Fruit fly (Drosophila melanogaster) whole organism, prepupa: ENCODE data around the gene Prm.
A peak's percentile ranks its signal among the peaks of the same experiment; 100 is the strongest.

Source experiments
- CG10631 ChIP-seq: fragments of 200-800 bp; sonication (Bioruptor generic); optimal IDR thresholded peaks from 2 replicates; lab custom pipeline; 2016; ENCODE audit warnings: missing biosample characterization, missing genetic modification characterization
- CG11762 ChIP-seq: fragments of 200-800 bp; sonication (Bioruptor generic); optimal IDR thresholded peaks from 3 replicates; lab custom pipeline; 2016; ENCODE audit warnings: missing biosample characterization, missing genetic modification characterization; ENCODE audit not compliant: insufficient read depth
- CG15336 ChIP-seq: fragments of 200-800 bp; sonication (Bioruptor generic); IDR thresholded peaks from 2 replicates; pipeline ENCODE4 v1.3.6; 2022; ENCODE audit warnings: missing biosample characterization, missing genetic modification characterization
- CG1621 ChIP-seq: fragments of 200-800 bp; sonication (Bioruptor generic); optimal IDR thresholded peaks from 3 replicates; lab custom pipeline; 2018; ENCODE audit warnings: missing biosample characterization, mild to moderate bottlenecking, missing genetic modification characterization
- CG16779 ChIP-seq: fragments of 200-800 bp; sonication (Bioruptor generic); optimal IDR thresholded peaks from 3 replicates; lab custom pipeline; 2017; ENCODE audit warnings: missing biosample characterization, mild to moderate bottlenecking, missing genetic modification characterization
- CG3032 ChIP-seq: fragments of 200-800 bp; optimal IDR thresholded peaks from 2 replicates; lab custom pipeline; 2019; ENCODE audit warnings: missing biosample characterization, mild to moderate bottlenecking, missing genetic modification characterization, moderate library complexity
- CG31627 ChIP-seq: fragments of 200-800 bp; sonication (Bioruptor generic); optimal IDR thresholded peaks from 3 replicates; lab custom pipeline; 2016; ENCODE audit warnings: missing biosample characterization, missing genetic modification characterization
- CG32006 ChIP-seq: fragments of 200-800 bp; sonication (Bioruptor generic); optimal IDR thresholded peaks from 3 replicates; lab custom pipeline; 2017; ENCODE audit warnings: missing biosample characterization, mild to moderate bottlenecking, missing genetic modification characterization
- CG34406 ChIP-seq: fragments of 200-800 bp; sonication (Bioruptor generic); optimal IDR thresholded peaks from 3 replicates; lab custom pipeline; 2016; ENCODE audit warnings: missing biosample characterization, missing genetic modification characterization
- CG3919 ChIP-seq: fragments of 200-800 bp; sonication (Bioruptor generic); optimal IDR thresholded peaks from 3 replicates; lab custom pipeline; 2016; ENCODE audit warnings: missing biosample characterization, missing genetic modification characterization
- CG6163 ChIP-seq: fragments of 200-800 bp; sonication (Bioruptor generic); IDR thresholded peaks from 3 replicates; pipeline ENCODE4 v1.3.6; 2022; ENCODE audit warnings: missing biosample characterization, missing genetic modification characterization
- CG6276 ChIP-seq: fragments of 200-800 bp; sonication (Bioruptor generic); optimal IDR thresholded peaks from 2 replicates; lab custom pipeline; 2017; ENCODE audit warnings: missing biosample characterization, mild to moderate bottlenecking, missing genetic modification characterization
- CG6808 ChIP-seq: fragments of 200-800 bp; sonication (Bioruptor generic); optimal IDR thresholded peaks from 3 replicates; lab custom pipeline; 2017; ENCODE audit warnings: missing biosample characterization, missing genetic modification characterization, mild to moderate bottlenecking, moderate library complexity, missing genetic modification reagents
- CG6854 ChIP-seq: fragments of 200-800 bp; sonication (Bioruptor generic); optimal IDR thresholded peaks from 2 replicates; lab custom pipeline; 2017; ENCODE audit warnings: missing biosample characterization, mild to moderate bottlenecking, missing genetic modification characterization
- CG8632 ChIP-seq: fragments of 200-800 bp; sonication (Bioruptor generic); optimal IDR thresholded peaks from 3 replicates; lab custom pipeline; 2016; ENCODE audit warnings: missing biosample characterization, missing genetic modification characterization
- Eip78C ChIP-seq: fragments of 200-800 bp; sonication (Bioruptor generic); peaks from one replicate; lab custom pipeline; 2016; ENCODE audit warnings: missing biosample characterization, missing genetic modification characterization
- Eip93F ChIP-seq: fragments of 200-800 bp; sonication (Bioruptor generic); optimal IDR thresholded peaks from 2 replicates; lab custom pipeline; 2016; ENCODE audit warnings: missing biosample characterization, mild to moderate bottlenecking, missing genetic modification characterization
- Ets21C ChIP-seq: fragments of 200-800 bp; sonication (Bioruptor generic); optimal IDR thresholded peaks from 3 replicates; lab custom pipeline; 2016; ENCODE audit warnings: missing biosample characterization, missing genetic modification characterization
- Gug ChIP-seq: fragments of 200-800 bp; sonication (Bioruptor generic); IDR thresholded peaks from 2 replicates; pipeline ENCODE4 v1.3.6; 2022; ENCODE audit warnings: missing biosample characterization, missing genetic modification characterization
- Hr38 ChIP-seq: sonication (Bioruptor generic); optimal IDR thresholded peaks from 2 replicates; lab custom pipeline; 2016; ENCODE audit warnings: missing biosample characterization, missing genetic modification characterization
- Hr39 ChIP-seq: fragments of 200-800 bp; sonication (Bioruptor generic); optimal IDR thresholded peaks from 2 replicates; lab custom pipeline; 2016; ENCODE audit warnings: missing biosample characterization, missing genetic modification characterization
- Lpt ChIP-seq: fragments of 200-800 bp; sonication (Bioruptor generic); optimal IDR thresholded peaks from 3 replicates; lab custom pipeline; 2016; ENCODE audit warnings: missing biosample characterization, missing genetic modification characterization
- Met ChIP-seq: fragments of 200-800 bp; sonication (Bioruptor generic); optimal IDR thresholded peaks from 3 replicates; lab custom pipeline; 2016; ENCODE audit warnings: missing biosample characterization, missing genetic modification characterization
- OdsH ChIP-seq: fragments of 200-800 bp; sonication (Bioruptor generic); optimal IDR thresholded peaks from 3 replicates; lab custom pipeline; 2016; ENCODE audit warnings: missing biosample characterization, missing genetic modification characterization
- Smox ChIP-seq: fragments of 200-800 bp; sonication (Bioruptor generic); optimal IDR thresholded peaks from 3 replicates; lab custom pipeline; 2016; ENCODE audit warnings: missing biosample characterization, missing genetic modification characterization
- Sox102F ChIP-seq: fragments of 200-800 bp; sonication (Bioruptor generic); optimal IDR thresholded peaks from 2 replicates; lab custom pipeline; 2016; ENCODE audit warnings: missing biosample characterization, mild to moderate bottlenecking, missing genetic modification characterization
- Sox14 ChIP-seq: fragments of 200-800 bp; sonication (Bioruptor generic); optimal IDR thresholded peaks from 3 replicates; lab custom pipeline; 2016; ENCODE audit warnings: missing biosample characterization, missing genetic modification characterization
- achi ChIP-seq: fragments of 200-800 bp; sonication (Bioruptor generic); optimal IDR thresholded peaks from 3 replicates; lab custom pipeline; 2016; ENCODE audit warnings: missing biosample characterization, missing genetic modification characterization
- acj6 ChIP-seq: fragments of 200-800 bp; sonication (Bioruptor generic); optimal IDR thresholded peaks from 3 replicates; lab custom pipeline; 2016; ENCODE audit warnings: missing biosample characterization, missing genetic modification characterization
- cyc ChIP-seq: fragments of 200-800 bp; sonication (Bioruptor generic); optimal IDR thresholded peaks from 3 replicates; lab custom pipeline; 2016; ENCODE audit warnings: missing biosample characterization, missing genetic modification characterization
- eg ChIP-seq: fragments of 200-800 bp; sonication (Bioruptor generic); IDR thresholded peaks from 3 replicates; pipeline ENCODE4 v1.3.6; 2022; ENCODE audit warnings: missing biosample characterization, missing genetic modification characterization
- esn ChIP-seq: fragments of 200-800 bp; sonication (Bioruptor generic); optimal IDR thresholded peaks from 2 replicates; lab custom pipeline; 2016; ENCODE audit warnings: missing biosample characterization, mild to moderate bottlenecking, missing genetic modification characterization, moderate library complexity
- fkh ChIP-seq: fragments of 200-800 bp; sonication (Bioruptor generic); optimal IDR thresholded peaks from 3 replicates; lab custom pipeline; 2017; ENCODE audit warnings: missing biosample characterization, mild to moderate bottlenecking, missing genetic modification characterization, moderate library complexity
- lz ChIP-seq: fragments of 200-800 bp; sonication (Bioruptor generic); optimal IDR thresholded peaks from 3 replicates; lab custom pipeline; 2016; ENCODE audit warnings: missing biosample characterization, missing genetic modification characterization
- net ChIP-seq: fragments of 200-800 bp; sonication (Bioruptor generic); optimal IDR thresholded peaks from 3 replicates; lab custom pipeline; 2016; ENCODE audit warnings: missing biosample characterization, missing genetic modification characterization
- ss ChIP-seq, 2 experiments: fragments of 200-800 bp; sonication (Bioruptor generic); optimal IDR thresholded peaks; 2 replicates in 1 of 2; 3 replicates in 1 of 2; lab custom pipeline; 2017 to 2018; ENCODE audit warnings: mild to moderate bottlenecking in 2 of 2, missing biosample characterization in 2 of 2, missing genetic modification characterization in 2 of 2, moderate library complexity in 1 of 2
- svp ChIP-seq: fragments of 200-800 bp; sonication (Bioruptor generic); peaks from one replicate; lab custom pipeline; 2016; ENCODE audit warnings: missing biosample characterization, missing genetic modification characterization
- vri ChIP-seq: fragments of 200-800 bp; sonication (Bioruptor generic); optimal IDR thresholded peaks from 3 replicates; lab custom pipeline; 2016; ENCODE audit warnings: missing biosample characterization, mild to moderate bottlenecking, missing genetic modification characterization

Prm gene

dm6 chr3L:8707821-8708220 is 37.3 kb downstream of the Prm start:
- no peak for TF ChIP-seq Ets21C
- TF ChIP-seq CG11762: peak; percentile 30
- TF ChIP-seq Met (GFP tag; lab: Kevin White, UChicago): peak; percentile 3
- peak; percentile 30 for TF ChIP-seq CG3032
- TF ChIP-seq Gug (GFP tag; lab: Robert Waterston, UW): no peak
- peak in 1 of 2 experiments; percentile 22 for TF ChIP-seq ss (GFP tag; optimal IDR thresholded peaks at IDR 0.05; lab: Kevin White, UChicago)
- TF ChIP-seq cyc (GFP tag; lab: Kevin White, UChicago): peak; percentile 11
- TF ChIP-seq Hr38: no peak
- 0 out of 3 replicates have a peak, but pooled peaks have one; percentile 43 for TF ChIP-seq CG6163 (GFP tag; lab: Robert Waterston, UW)
- TF ChIP-seq achi (GFP tag; lab: Kevin White, UChicago): peak; percentile 10
- 0 out of 3 replicates have a peak, but pooled peaks have one; percentile 15 for TF ChIP-seq eg (GFP tag; lab: Robert Waterston, UW)
- TF ChIP-seq Sox102F (GFP tag; lab: Kevin White, UChicago): no peak
- TF ChIP-seq CG32006: peak; percentile 50
- peak; percentile 71 for TF ChIP-seq svp (GFP tag; lab: Kevin White, UChicago)
- TF ChIP-seq Hr39 (GFP tag; lab: Kevin White, UChicago): no peak
- peak; percentile 79 for TF ChIP-seq Eip78C (GFP tag; lab: Kevin White, UChicago)
- peak; percentile 13 for TF ChIP-seq acj6 (GFP tag; lab: Kevin White, UChicago)
- TF ChIP-seq CG1621 (tag; lab: Kevin White, UChicago): no peak
- TF ChIP-seq Smox: peak; percentile 18
- peak; percentile 22 for TF ChIP-seq CG8632 (GFP tag; lab: Kevin White, UChicago)
- TF ChIP-seq CG10631 (GFP tag; lab: Kevin White, UChicago): peak; percentile 6
- no peak for TF ChIP-seq net (GFP tag; lab: Kevin White, UChicago)
- peak; percentile 37 for TF ChIP-seq CG3919 (GFP tag; lab: Kevin White, UChicago)
- TF ChIP-seq CG34406 (GFP tag; lab: Kevin White, UChicago): peak; percentile 28
- TF ChIP-seq CG15336 (GFP tag; lab: Robert Waterston, UW): no peak
- TF ChIP-seq OdsH (GFP tag; lab: Kevin White, UChicago): peak; percentile 31
- no peak for TF ChIP-seq CG31627
- TF ChIP-seq Lpt (GFP tag; lab: Kevin White, UChicago): no peak
- peak; percentile 37 for TF ChIP-seq esn
- TF ChIP-seq CG16779 (tag; lab: Kevin White, UChicago): no peak

dm6 chr3L:8707075-8707474 is 38.0 kb downstream of the Prm start:
- no peak for TF ChIP-seq CG6276
- TF ChIP-seq fkh (GFP tag; lab: Kevin White, UChicago): peak; percentile 0
- no peak for TF ChIP-seq esn

dm6 chr3L:8704713-8705412 is 40.2 kb downstream of the Prm start:
- TF ChIP-seq vri (peak; percentile 63), ss (GFP tag; optimal IDR thresholded peaks at IDR 0.05; lab: Kevin White, UChicago) (peak; percentile 30 to 36), Sox14 (GFP tag; lab: Kevin White, UChicago) (peak; percentile 13), Eip78C (GFP tag; lab: Kevin White, UChicago) (peak; percentile 58), CG6854 (GFP tag; lab: Kevin White, UChicago) (no peak), Eip93F (peak; percentile 48), svp (GFP tag; lab: Kevin White, UChicago) (peak; percentile 96), CG15336 (GFP tag; lab: Robert Waterston, UW) (no peak), fkh (GFP tag; lab: Kevin White, UChicago) (peak; percentile 44), CG6808 (GFP tag; lab: Kevin White, UChicago) (peak; percentile 21), lz (GFP tag; lab: Kevin White, UChicago) (no peak)
